Worm (Caenorhabditis elegans): Measurements from ENCODE around the gene srh-1.

- TF ChIP-seq nhr-11 (tag; optimal IDR thresholded peaks at IDR 0.05) (no peak), aly-2 (tag; optimal IDR thresholded peaks at IDR 0.05) (no peak), nhr-102 (tag; optimal IDR thresholded peaks at IDR 0.05) (no peak), zip-11 (GFP tag; IDR thresholded peaks at IDR 0.05) (no peak), tag-97 (GFP tag; IDR thresholded peaks at IDR 0.05) (no peak)
These were observed 47.2 kb upstream of the srh-1 start, which contains the start of gene dmsr-1 for ce11 chrV:11438464-11438863.

Measured in whole organism, L4 larva.